Worm (Caenorhabditis elegans): Measurements from ENCODE around the gene T24E12.1.

ce11 chrII:3808104-3808503 is 22.7 kb downstream of the T24E12.1 start, which contains the start of gene F54D10.5:
- TF ChIP-seq scrt-1 (GFP tag; IDR thresholded peaks at IDR 0.05) (no peak), tbx-11 (GFP tag; IDR thresholded peaks at IDR 0.05) (no peak), tra-4 (tag; optimal IDR thresholded peaks at IDR 0.05) (no peak), hnd-1 (tag; optimal IDR thresholded peaks at IDR 0.05) (no peak), ama-1 (optimal IDR thresholded peaks at IDR 0.05) (no peak), hmg-4 (GFP tag; optimal IDR thresholded peaks at IDR 0.05) (no peak)
